Fruit fly (Drosophila melanogaster): Measurements from ENCODE around the gene Odj.

DNA sequence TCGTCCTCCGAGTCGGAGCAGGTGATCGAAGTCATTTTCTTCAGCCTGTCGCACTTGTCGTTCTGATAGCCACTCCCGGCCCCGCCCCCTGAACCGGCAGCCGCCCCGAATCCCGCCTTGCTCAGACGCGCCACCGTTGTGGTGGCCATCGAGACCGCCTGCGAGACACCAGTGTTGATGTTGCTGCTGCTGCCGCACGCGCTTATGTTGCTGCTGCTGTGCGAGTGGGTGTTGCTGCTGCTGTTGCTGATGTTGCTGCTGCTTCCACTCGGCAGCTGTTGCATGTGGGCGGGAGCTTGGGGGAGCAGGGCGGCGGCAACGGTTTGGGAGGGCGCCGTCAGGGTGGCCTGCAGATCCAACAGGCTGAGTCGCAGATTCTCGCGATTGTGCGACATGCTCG, 35.1 kb downstream of the Odj start:
- TF ChIP-seq psq (optimal IDR thresholded peaks at IDR 0.05) = no peak
- no peak for TF ChIP-seq pan (optimal IDR thresholded peaks at IDR 0.05)
- TF ChIP-seq usp (GFP tag; optimal IDR thresholded peaks at IDR 0.05) = no peak
- no peak for TF ChIP-seq Dll (optimal IDR thresholded peaks at IDR 0.05)
- no peak for TF ChIP-seq CG8478 (optimal IDR thresholded peaks at IDR 0.05)
- no peak for TF ChIP-seq EcR (GFP tag; optimal IDR thresholded peaks at IDR 0.05)

Measured in whole organism.